Fruit fly (Drosophila melanogaster) whole organism, embryonic: ENCODE measurements around the gene CG15728.
A peak's percentile ranks its signal among the peaks of the same experiment; 100 is the strongest.

Experiments used
- Antp ChIP-seq: fragments of 200-800 bp; sonication (Bioruptor generic); optimal IDR thresholded peaks from 3 replicates; lab custom pipeline; 2016; ENCODE audit warnings: missing biosample characterization, missing genetic modification characterization
- Bdp1 ChIP-seq: fragments of 200-800 bp; sonication (Bioruptor generic); optimal IDR thresholded peaks from 3 replicates; lab custom pipeline; 2016; ENCODE audit warnings: missing biosample characterization, missing genetic modification characterization
- CG10267 ChIP-seq: fragments of 200-800 bp; sonication (Bioruptor generic); optimal IDR thresholded peaks from 2 replicates; lab custom pipeline; 2018; ENCODE audit warnings: missing biosample characterization, mild to moderate bottlenecking, missing genetic modification characterization, moderate library complexity
- CG10431 ChIP-seq: fragments of 200-800 bp; sonication (Bioruptor generic); optimal IDR thresholded peaks from 3 replicates; lab custom pipeline; 2018; ENCODE audit warnings: missing biosample characterization, mild to moderate bottlenecking, missing genetic modification characterization
- CG10959 ChIP-seq: fragments of 200-800 bp; sonication (Bioruptor generic); IDR thresholded peaks from 2 replicates; pipeline ENCODE4 v1.3.6; 2022; ENCODE audit warnings: missing biosample characterization, missing genetic modification characterization
- CG11398 ChIP-seq: fragments of 200-800 bp; sonication (Bioruptor generic); optimal IDR thresholded peaks from 2 replicates; lab custom pipeline; 2016; ENCODE audit warnings: missing biosample characterization, missing genetic modification characterization
- CG11560 ChIP-seq: fragments of 200-800 bp; sonication (Bioruptor generic); IDR thresholded peaks from 3 replicates; pipeline ENCODE4 v1.3.6; 2022; ENCODE audit warnings: missing biosample characterization, missing genetic modification characterization
- CG11695 ChIP-seq: fragments of 200-800 bp; sonication (Bioruptor generic); IDR thresholded peaks from 3 replicates; pipeline ENCODE4 v1.3.6; 2022; ENCODE audit warnings: missing biosample characterization, missing genetic modification characterization
- CG14441 ChIP-seq: fragments of 200-800 bp; sonication (Bioruptor generic); IDR thresholded peaks from 2 replicates; pipeline ENCODE4 v1.3.6; 2022; ENCODE audit warnings: missing biosample characterization, missing genetic modification characterization
- CG14860 ChIP-seq: fragments of 200-800 bp; sonication (Bioruptor generic); IDR thresholded peaks from 3 replicates; pipeline ENCODE4 v1.3.6; 2022; ENCODE audit warnings: missing biosample characterization, missing genetic modification characterization; ENCODE audit not compliant: partially characterized antibody
- CG15269 ChIP-seq: fragments of 200-800 bp; sonication (Bioruptor generic); optimal IDR thresholded peaks from 2 replicates; lab custom pipeline; 2018; ENCODE audit warnings: missing biosample characterization, mild to moderate bottlenecking, missing genetic modification characterization, moderate library complexity
- CG16813 ChIP-seq: fragments of 200-800 bp; sonication (Bioruptor generic); IDR thresholded peaks from 3 replicates; pipeline ENCODE4 v1.3.6; 2022; ENCODE audit warnings: missing biosample characterization, missing genetic modification characterization; ENCODE audit not compliant: partially characterized antibody
- CG17568 ChIP-seq: fragments of 200-800 bp; sonication (Bioruptor generic); optimal IDR thresholded peaks from 2 replicates; lab custom pipeline; 2018; ENCODE audit warnings: missing biosample characterization, mild to moderate bottlenecking, missing genetic modification characterization, moderate library complexity
- CG17912 ChIP-seq: fragments of 200-800 bp; sonication (Bioruptor generic); optimal IDR thresholded peaks from 2 replicates; lab custom pipeline; 2018; ENCODE audit warnings: missing biosample characterization, mild to moderate bottlenecking, missing genetic modification characterization
- CG18011 ChIP-seq: fragments of 200-800 bp; sonication (Bioruptor generic); optimal IDR thresholded peaks from 2 replicates; lab custom pipeline; 2017; ENCODE audit warnings: missing biosample characterization, missing genetic modification characterization, mild to moderate bottlenecking, moderate library complexity, missing genotype
- CG18476 ChIP-seq: fragments of 200-800 bp; sonication (Bioruptor generic); optimal IDR thresholded peaks from 2 replicates; lab custom pipeline; 2016; ENCODE audit warnings: missing biosample characterization, mild to moderate bottlenecking, missing genetic modification characterization
- CG2116 ChIP-seq: fragments of 200-800 bp; sonication (Bioruptor generic); optimal IDR thresholded peaks from 3 replicates; lab custom pipeline; 2018; ENCODE audit warnings: missing biosample characterization, mild to moderate bottlenecking, missing genetic modification characterization
- CG2202 ChIP-seq: fragments of 200-800 bp; sonication (Bioruptor generic); optimal IDR thresholded peaks from 2 replicates; lab custom pipeline; 2018; ENCODE audit warnings: missing biosample characterization, mild to moderate bottlenecking, missing genetic modification characterization
- CG32767 ChIP-seq: fragments of 200-800 bp; sonication (Bioruptor generic); IDR thresholded peaks from 2 replicates; pipeline ENCODE4 v1.3.6; 2022; ENCODE audit warnings: missing biosample characterization, missing genetic modification characterization
- CG3281 ChIP-seq: fragments of 200-800 bp; sonication (Bioruptor generic); optimal IDR thresholded peaks from 3 replicates; lab custom pipeline; 2017; ENCODE audit warnings: missing biosample characterization, mild to moderate bottlenecking, missing genetic modification characterization
- CG7357 ChIP-seq: fragments of 200-800 bp; sonication (Bioruptor generic); IDR thresholded peaks from 3 replicates; pipeline ENCODE4 v1.3.6; 2022; ENCODE audit warnings: missing biosample characterization, missing genetic modification characterization
- CG8290 ChIP-seq, 3 experiments: fragments of 200-800 bp; sonication (Bioruptor generic); optimal IDR thresholded peaks; 2 replicates each; lab custom pipeline; 2016 to 2019; ENCODE audit warnings: missing biosample characterization in 3 of 3, missing genetic modification characterization in 3 of 3, mild to moderate bottlenecking in 2 of 3, moderate library complexity in 1 of 3
- CG8478 ChIP-seq: fragments of >200 bp; optimal IDR thresholded peaks from 2 replicates; lab custom pipeline; 2018
- Doc2 ChIP-seq: fragments of 200-800 bp; sonication (Bioruptor generic); IDR thresholded peaks from 2 replicates; pipeline ENCODE4 v1.3.6; 2022; ENCODE audit warnings: missing biosample characterization, missing genetic modification characterization
- Dref ChIP-seq: fragments of 200-800 bp; sonication (Bioruptor generic); IDR thresholded peaks from 2 replicates; pipeline ENCODE4 v1.3.6; 2022; ENCODE audit warnings: missing biosample characterization, missing genetic modification characterization
- ERR ChIP-seq: fragments of 200-800 bp; sonication (Bioruptor generic); optimal IDR thresholded peaks from 2 replicates; lab custom pipeline; 2016; ENCODE audit warnings: missing biosample characterization, missing genetic modification characterization
- Fer2 ChIP-seq: fragments of 200-800 bp; sonication (Bioruptor generic); optimal IDR thresholded peaks from 2 replicates; lab custom pipeline; 2018; ENCODE audit warnings: missing biosample characterization, mild to moderate bottlenecking, missing genetic modification characterization, moderate library complexity
- Lhr ChIP-seq: fragments of 200-800 bp; sonication (Bioruptor generic); optimal IDR thresholded peaks from 3 replicates; lab custom pipeline; 2017; ENCODE audit warnings: mild to moderate bottlenecking, missing biosample characterization, missing genetic modification reagents, missing genetic modification characterization
- Med ChIP-seq: fragments of 200-800 bp; sonication (Bioruptor generic); peaks from one replicate; lab custom pipeline; 2016; ENCODE audit warnings: missing biosample characterization, missing genetic modification characterization, mild to moderate bottlenecking, inconsistent platforms, moderate library complexity
- Scr ChIP-seq: fragments of 200-800 bp; sonication (Bioruptor generic); IDR thresholded peaks from 2 replicates; pipeline ENCODE4 v1.3.6; 2022; ENCODE audit warnings: missing biosample characterization, missing genetic modification characterization; ENCODE audit not compliant: partially characterized antibody
- Vsx1 ChIP-seq: fragments of 200-800 bp; sonication (Bioruptor generic); optimal IDR thresholded peaks from 2 replicates; lab custom pipeline; 2017; ENCODE audit warnings: missing biosample characterization, mild to moderate bottlenecking, missing genetic modification characterization, missing genetic modification reagents
- Xrp1 ChIP-seq: fragments of 200-800 bp; sonication (Bioruptor generic); IDR thresholded peaks from 2 replicates; pipeline ENCODE4 v1.3.6; 2022; ENCODE audit warnings: missing biosample characterization, missing genetic modification characterization
- ac ChIP-seq: fragments of 200-800 bp; sonication (Bioruptor generic); optimal IDR thresholded peaks from 3 replicates; lab custom pipeline; 2017; ENCODE audit warnings: missing biosample characterization, mild to moderate bottlenecking, missing genetic modification characterization
- ara ChIP-seq: fragments of 200-800 bp; sonication (Bioruptor generic); IDR thresholded peaks from 2 replicates; pipeline ENCODE4 v1.3.6; 2022; ENCODE audit warnings: missing biosample characterization, missing genetic modification characterization
- ase ChIP-seq: fragments of 200-800 bp; sonication (Bioruptor generic); IDR thresholded peaks from 3 replicates; pipeline ENCODE4 v1.3.6; 2022; ENCODE audit warnings: missing biosample characterization, missing genetic modification characterization
- az2 ChIP-seq: fragments of 200-800 bp; sonication (Bioruptor generic); optimal IDR thresholded peaks from 3 replicates; lab custom pipeline; 2016; ENCODE audit warnings: missing biosample characterization, missing genetic modification characterization
- esg ChIP-seq: fragments of 200-800 bp; sonication (Bioruptor generic); conservative IDR thresholded peaks from 2 replicates; pipeline ENCODE4 v1.3.6; 2022; ENCODE audit warnings: missing biosample characterization, missing genetic modification characterization
- kay ChIP-seq: fragments of 200-800 bp; sonication (Bioruptor generic); optimal IDR thresholded peaks from 2 replicates; lab custom pipeline; 2016; ENCODE audit warnings: missing biosample characterization, missing genetic modification characterization
- lab ChIP-seq: fragments of 200-800 bp; sonication (Bioruptor generic); optimal IDR thresholded peaks from 3 replicates; lab custom pipeline; 2017; ENCODE audit warnings: missing biosample characterization, missing genetic modification characterization, mild to moderate bottlenecking, moderate library complexity, missing genetic modification reagents
- maf-S ChIP-seq: fragments of 200-800 bp; sonication (Bioruptor generic); optimal IDR thresholded peaks from 2 replicates; lab custom pipeline; 2016; ENCODE audit warnings: missing biosample characterization, missing genetic modification characterization
- nom ChIP-seq: fragments of 200-800 bp; sonication (Bioruptor generic); optimal IDR thresholded peaks from 2 replicates; lab custom pipeline; 2017; ENCODE audit warnings: missing biosample characterization, missing genetic modification characterization, mild to moderate bottlenecking, moderate library complexity, missing genetic modification reagents
- peb ChIP-seq: fragments of 200-800 bp; sonication (Bioruptor generic); IDR thresholded peaks from 2 replicates; pipeline ENCODE4 v1.3.6; 2022; ENCODE audit warnings: missing biosample characterization, missing genetic modification characterization
- rib ChIP-seq: fragments of 200-800 bp; sonication (Bioruptor generic); IDR thresholded peaks from 2 replicates; pipeline ENCODE4 v1.3.6; 2022; ENCODE audit warnings: missing biosample characterization, missing genetic modification characterization
- ro ChIP-seq: fragments of 200-800 bp; sonication (Bioruptor generic); IDR thresholded peaks from 2 replicates; pipeline ENCODE4 v1.3.6; 2022; ENCODE audit warnings: missing biosample characterization, missing genetic modification characterization
- schlank ChIP-seq: fragments of 200-800 bp; sonication (Bioruptor generic); optimal IDR thresholded peaks from 2 replicates; lab custom pipeline; 2018; ENCODE audit warnings: missing biosample characterization, mild to moderate bottlenecking, missing genetic modification characterization
- scrt ChIP-seq: fragments of 200-800 bp; sonication (Bioruptor generic); optimal IDR thresholded peaks from 2 replicates; lab custom pipeline; 2018; ENCODE audit warnings: missing biosample characterization, mild to moderate bottlenecking, missing genetic modification characterization, moderate library complexity
- sens ChIP-seq: fragments of 200-800 bp; sonication (Bioruptor generic); peaks from one replicate; lab custom pipeline; 2016; ENCODE audit warnings: missing biosample characterization, missing genetic modification characterization
- sim ChIP-seq: fragments of 200-800 bp; sonication (Bioruptor generic); IDR thresholded peaks from 2 replicates; pipeline ENCODE4 v1.3.6; 2022; ENCODE audit warnings: missing biosample characterization, missing genetic modification characterization
- slp2 ChIP-seq: fragments of 200-800 bp; sonication (Bioruptor generic); optimal IDR thresholded peaks from 2 replicates; lab custom pipeline; 2016; ENCODE audit warnings: missing biosample characterization, missing genetic modification characterization
- zen2 ChIP-seq: fragments of 200-800 bp; sonication (Bioruptor generic); IDR thresholded peaks from 3 replicates; pipeline ENCODE4 v1.3.6; 2022; ENCODE audit warnings: missing biosample characterization, missing genetic modification characterization; ENCODE audit not compliant: partially characterized antibody
- zf30C ChIP-seq: fragments of 200-800 bp; sonication (Bioruptor generic); optimal IDR thresholded peaks from 3 replicates; lab custom pipeline; 2018; ENCODE audit warnings: missing biosample characterization, mild to moderate bottlenecking, missing genetic modification characterization

CG15728 gene

dm6 chrX:12629564-12629963, 5.5 kb downstream of the CG15728 start, which contains the start of the genes Aven and CG2540 (continued):
- TF ChIP-seq CG8478 (lab: Kevin White, UChicago) (no peak), zf30C (no peak), CG18011 (peak; percentile 24), CG2202 (tag; lab: Kevin White, UChicago) (peak; percentile 67), Med (GFP tag; lab: Kevin White, UChicago) (peak; percentile 28), CG17912 (peak; percentile 63), Doc2 (GFP tag; lab: Robert Waterston, UW) (no peak), rib (GFP tag; lab: Robert Waterston, UW) (0 out of 2 replicates have a peak, but pooled peaks have one; percentile 63), kay (GFP tag; lab: Kevin White, UChicago) (peak; percentile 3), CG8290 (GFP tag; optimal IDR thresholded peaks at IDR 0.05; lab: Kevin White, UChicago) (peak; percentile 39), CG8290 (tag; optimal IDR thresholded peaks at IDR 0.05; lab: Kevin White, UChicago) (peak in 1 of 2 experiments; percentile 16), Lhr (peak; percentile 28), CG3281 (GFP tag; lab: Kevin White, UChicago) (peak; percentile 90), zen2 (GFP tag; lab: Robert Waterston, UW) (no peak), Xrp1 (GFP tag; lab: Robert Waterston, UW) (peak; percentile 84), CG10267 (peak; percentile 84), esg (GFP tag; lab: Robert Waterston, UW) (peak; percentile 54), CG10431 (GFP tag; lab: Kevin White, UChicago) (peak; percentile 56), CG11560 (tag; lab: Robert Waterston, UW) (no peak), CG32767 (peak; percentile 52; the same call in 1 of the 2 replicates), nom (GFP tag; lab: Kevin White, UChicago) (peak; percentile 20), peb (GFP tag; lab: Robert Waterston, UW) (no peak), CG15269 (peak; percentile 88), ase (no peak), lab (GFP tag; lab: Kevin White, UChicago) (peak; percentile 91), Scr (GFP tag; lab: Robert Waterston, UW) (0 out of 2 replicates have a peak, but pooled peaks have one; percentile 13), CG16813 (no peak), schlank (tag; lab: Kevin White, UChicago) (peak; percentile 3), CG11695 (GFP tag; lab: Robert Waterston, UW) (peak; percentile 79), sens (GFP tag; lab: Kevin White, UChicago) (peak; percentile 67), CG14441 (GFP tag; lab: Robert Waterston, UW) (no peak), ro (GFP tag; lab: Robert Waterston, UW) (no peak), CG17568 (peak; percentile 49), CG18476 (GFP tag; lab: Kevin White, UChicago) (peak; percentile 29), Fer2 (tag; lab: Kevin White, UChicago) (peak; percentile 79), ara (peak; percentile 68), CG14860 (no peak), ac (peak; percentile 51), Antp (GFP tag; lab: Kevin White, UChicago) (no peak), CG2116 (GFP tag; lab: Kevin White, UChicago) (peak; percentile 61), Bdp1 (no peak), slp2 (GFP tag; lab: Kevin White, UChicago) (no peak), scrt (GFP tag; lab: Kevin White, UChicago) (peak; percentile 78), maf-S (no peak), Vsx1 (GFP tag; lab: Kevin White, UChicago) (peak; percentile 67), ERR (GFP tag; lab: Kevin White, UChicago) (no peak), Dref (GFP tag; lab: Robert Waterston, UW) (peak; percentile 50), sim (GFP tag; lab: Robert Waterston, UW) (no peak), CG7357 (GFP tag; lab: Robert Waterston, UW) (no peak), CG11398 (GFP tag; lab: Kevin White, UChicago) (no peak), CG10959 (GFP tag; lab: Robert Waterston, UW) (peak; percentile 31; the same call in 1 of the 2 replicates), az2 (GFP tag; lab: Kevin White, UChicago) (peak; percentile 76)
